Worm (Caenorhabditis elegans) whole organism, young adult: ENCODE data around the gene lmd-3.

Source experiments
- B0019.2 ChIP-seq: fragments of 200-800 bp; sonication (Bioruptor generic); conservative IDR thresholded peaks from 2 replicates; pipeline ENCODE4 v1.3.6; 2022; ENCODE audit warnings: missing genetic modification reagents, missing genetic modification characterization, missing compliant biosample characterization
- F52B5.7 ChIP-seq: sonication (generic microtip); optimal IDR thresholded peaks from 2 replicates; lab custom pipeline; 2016; ENCODE audit warnings: mild to moderate bottlenecking, missing genetic modification characterization, missing compliant biosample characterization
- Y53F4B.3 ChIP-seq: fragments of 200-800 bp; sonication (Bioruptor generic); IDR thresholded peaks from 2 replicates; pipeline ENCODE4 v1.3.6; 2022; ENCODE audit warnings: missing genetic modification reagents, missing genetic modification characterization, missing compliant biosample characterization
- Y79H2A.3 ChIP-seq: fragments of 200-800 bp; sonication (Bioruptor generic); conservative IDR thresholded peaks from 2 replicates; pipeline ENCODE4 v1.3.6; 2022; ENCODE audit warnings: missing genetic modification reagents, missing genetic modification characterization, missing compliant biosample characterization
- cebp-2 ChIP-seq: fragments of 200-800 bp; sonication (Bioruptor generic); IDR thresholded peaks from 2 replicates; pipeline ENCODE4 v1.3.6; 2022; ENCODE audit warnings: missing genetic modification characterization, missing compliant biosample characterization
- ets-4 ChIP-seq: fragments of 200-800 bp; sonication (Bioruptor generic); optimal IDR thresholded peaks from 2 replicates; lab custom pipeline; 2018; ENCODE audit warnings: mild to moderate bottlenecking, missing genetic modification characterization, missing compliant biosample characterization
- gei-17 ChIP-seq: fragments of 200-800 bp; sonication (Bioruptor generic); optimal IDR thresholded peaks from 2 replicates; lab custom pipeline; 2018; ENCODE audit warnings: mild to moderate bottlenecking, missing genetic modification characterization, missing compliant biosample characterization
- hlh-12 ChIP-seq: sonication (generic microtip); optimal IDR thresholded peaks from 2 replicates; lab custom pipeline; 2016; ENCODE audit warnings: missing genetic modification characterization, missing compliant biosample characterization
- hmg-1.2 ChIP-seq: fragments of 200-800 bp; sonication (Bioruptor generic); IDR thresholded peaks from 2 replicates; pipeline ENCODE4 v1.3.6; 2022; ENCODE audit warnings: missing genetic modification reagents, missing genetic modification characterization, missing compliant biosample characterization
- lag-1 ChIP-seq: fragments of 200-800 bp; sonication (Bioruptor generic); IDR thresholded peaks from 2 replicates; pipeline ENCODE4 v1.3.6; 2022; ENCODE audit warnings: missing genetic modification reagents, missing genetic modification characterization, missing compliant biosample characterization
- lin-26 ChIP-seq: fragments of 200-800 bp; sonication (Bioruptor generic); IDR thresholded peaks from 2 replicates; pipeline ENCODE4 v1.3.6; 2022; ENCODE audit warnings: missing genetic modification reagents, missing genetic modification characterization, missing compliant biosample characterization
- lin-40 ChIP-seq: sonication (generic microtip); optimal IDR thresholded peaks from 2 replicates; lab custom pipeline; 2016; ENCODE audit warnings: missing genetic modification characterization, mild to moderate bottlenecking, missing compliant biosample characterization, missing genotype, missing genetic modification reagents
- lir-1 ChIP-seq: fragments of 200-800 bp; sonication (Bioruptor generic); conservative IDR thresholded peaks from 2 replicates; pipeline ENCODE4 v1.3.6; 2022; ENCODE audit warnings: missing genetic modification reagents, missing genetic modification characterization, missing compliant biosample characterization
- madf-6 ChIP-seq: fragments of 200-800 bp; sonication (Bioruptor generic); IDR thresholded peaks from 2 replicates; pipeline ENCODE4 v1.3.6; 2022; ENCODE audit warnings: missing genetic modification reagents, missing genetic modification characterization, missing compliant biosample characterization
- madf-8 ChIP-seq: fragments of 200-800 bp; sonication (Bioruptor generic); conservative IDR thresholded peaks from 2 replicates; pipeline ENCODE4 v1.3.6; 2022; ENCODE audit warnings: missing genetic modification reagents, missing genetic modification characterization, missing compliant biosample characterization
- mxl-1 ChIP-seq: sonication (generic microtip); optimal IDR thresholded peaks from 2 replicates; lab custom pipeline; 2016; ENCODE audit warnings: missing genetic modification characterization, missing compliant biosample characterization
- pha-4 ChIP-seq: fragments of 150-350 bp; sonication (generic microtip); optimal IDR thresholded peaks from 2 replicates; lab custom pipeline; 2014; ENCODE audit warnings: missing biosample characterization, missing genetic modification reagents, missing genetic modification characterization
- rcor-1 ChIP-seq: fragments of 200-800 bp; sonication (Bioruptor generic); IDR thresholded peaks from 2 replicates; pipeline ENCODE4 v1.3.6; 2022; ENCODE audit warnings: missing genetic modification reagents, missing genetic modification characterization, missing compliant biosample characterization
- snpc-1.3 ChIP-seq: sonication (generic microtip); optimal IDR thresholded peaks from 2 replicates; lab custom pipeline; 2017; ENCODE audit warnings: missing genetic modification characterization, mild to moderate bottlenecking, missing compliant biosample characterization, antibody characterized with exemption, moderate library complexity, missing genotype, missing genetic modification reagents; ENCODE audit not compliant: insufficient read depth
- ztf-3 ChIP-seq: fragments of 200-800 bp; sonication (Bioruptor generic); optimal IDR thresholded peaks from 2 replicates; lab custom pipeline; 2018; ENCODE audit warnings: mild to moderate bottlenecking, missing genetic modification characterization, missing compliant biosample characterization

The lmd-3 gene

DNA sequence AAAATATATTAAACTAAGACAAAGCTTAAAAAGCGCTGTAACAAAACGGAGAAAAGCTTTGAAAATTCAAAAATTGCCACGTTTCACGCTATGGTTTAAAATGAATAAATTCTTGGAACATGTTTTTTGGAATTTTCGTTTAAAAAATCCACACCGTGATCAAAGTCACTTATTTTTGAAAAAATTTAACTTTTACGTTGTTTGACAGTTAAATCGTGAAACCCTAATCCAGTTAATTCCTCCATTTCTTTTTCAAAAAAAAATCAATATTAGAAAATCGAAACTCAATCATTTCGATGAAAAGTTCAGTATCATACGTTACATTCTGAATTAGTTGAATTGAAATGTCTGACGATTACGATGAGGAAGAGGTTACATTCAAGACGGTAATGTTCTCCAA is 68.8 kb downstream of the lmd-3 start, which contains the start of gene F38E1.3:
TSS of gene F38E1.3 (plus strand) at position 301 of the 400 bp plus-strand sequence.
- TF ChIP-seq hlh-12 (tag; lab: Kevin White, UChicago) (no peak), madf-6 (GFP tag; lab: Robert Waterston, UW) (no peak), F52B5.7 (tag; lab: Kevin White, UChicago) (no peak), ztf-3 (GFP tag; lab: Kevin White, UChicago) (no peak), hmg-1.2 (no peak)

DNA sequence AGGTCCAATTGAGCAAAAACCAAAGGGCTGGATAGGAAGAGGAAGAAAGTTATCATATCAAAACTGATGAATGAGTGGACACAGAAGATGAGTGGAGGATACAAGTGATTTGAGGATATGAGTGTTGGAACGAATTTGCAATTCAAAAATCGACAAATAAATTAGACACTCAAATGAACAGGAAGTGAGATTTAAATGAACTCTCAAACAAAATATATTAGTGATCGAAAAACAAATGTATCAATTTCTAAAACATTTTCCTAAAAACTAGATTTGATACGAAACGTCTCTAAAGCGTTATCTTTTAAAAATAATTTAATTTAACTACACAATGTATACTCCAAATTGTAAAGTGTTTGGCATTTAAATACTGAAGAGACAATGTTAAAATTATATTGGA is 69.2 kb downstream of the lmd-3 start, which contains the start of gene F38E1.10:
TSS of gene F38E1.10 (minus strand) at position 101 of the 400 bp plus-strand sequence.
- no peak for TF ChIP-seq lag-1
- no peak for TF ChIP-seq mxl-1
- no peak for TF ChIP-seq Y79H2A.3 (GFP tag; lab: Robert Waterston, UW)
- no peak for TF ChIP-seq gei-17 (GFP tag; lab: Kevin White, UChicago)
- TF ChIP-seq ets-4 (GFP tag; lab: Kevin White, UChicago): no peak
- no peak for TF ChIP-seq rcor-1 (GFP tag; lab: Robert Waterston, UW)
- no peak for TF ChIP-seq snpc-1.3 (tag; lab: Kevin White, UChicago)
- no peak for TF ChIP-seq cebp-2 (GFP tag; lab: Robert Waterston, UW)
- TF ChIP-seq lir-1 (GFP tag; lab: Robert Waterston, UW): no peak

DNA sequence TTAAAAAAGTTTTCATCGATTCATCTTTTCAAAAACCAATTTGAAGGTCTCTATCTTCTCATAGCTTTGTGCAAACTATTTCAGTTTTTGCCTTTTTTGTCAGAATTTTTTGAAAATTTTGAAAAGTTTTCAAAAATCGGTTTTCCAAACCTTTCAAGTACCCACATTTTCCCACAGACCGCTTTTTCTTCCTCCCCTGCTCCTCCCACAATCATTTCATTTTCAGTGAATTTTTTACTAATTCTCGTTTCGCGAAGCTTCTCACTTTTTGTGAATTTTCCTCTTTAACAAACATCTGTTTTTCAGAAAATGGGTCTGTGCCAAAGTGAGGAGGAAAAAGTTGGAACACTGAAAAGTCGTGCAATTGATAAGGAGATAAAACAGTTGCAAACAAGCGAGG is 73.9 kb downstream of the lmd-3 start, which contains the start of gene gpa-2:
TSS of gene gpa-2 (plus strand) at position 301 of the 400 bp plus-strand sequence.
- no peak for TF ChIP-seq madf-8 (GFP tag; lab: Robert Waterston, UW)
- no peak for TF ChIP-seq Y53F4B.3 (GFP tag; lab: Robert Waterston, UW)
- TF ChIP-seq pha-4: no peak
- TF ChIP-seq lin-40: no peak
- TF ChIP-seq lin-26: no peak
- no peak for TF ChIP-seq B0019.2 (GFP tag; lab: Robert Waterston, UW)
